Worm (Caenorhabditis elegans) whole organism, young adult: Measurements from ENCODE around the gene elo-1.

Experiments
- B0019.2 ChIP-seq: fragments of 200-800 bp; sonication (Bioruptor generic); conservative IDR thresholded peaks from 2 replicates; pipeline ENCODE4 v1.3.6; 2022; ENCODE audit warnings: missing genetic modification reagents, missing genetic modification characterization, missing compliant biosample characterization
- B0035.1 ChIP-seq: sonication (generic microtip); optimal IDR thresholded peaks from 2 replicates; lab custom pipeline; 2016; ENCODE audit warnings: missing genetic modification characterization, mild to moderate bottlenecking, missing compliant biosample characterization, missing genotype, missing genetic modification reagents
- C06A6.2 ChIP-seq: fragments of 200-800 bp; sonication (Bioruptor generic); conservative IDR thresholded peaks from 2 replicates; pipeline ENCODE4 v1.3.6; 2022; ENCODE audit warnings: missing genetic modification characterization, missing compliant biosample characterization
- C17E4.6 ChIP-seq: fragments of 200-800 bp; sonication (Bioruptor generic); IDR thresholded peaks from 2 replicates; pipeline ENCODE4 v1.3.6; 2022; ENCODE audit warnings: missing genetic modification reagents, missing genetic modification characterization, missing compliant biosample characterization
- F22D6.2 ChIP-seq: sonication (generic microtip); optimal IDR thresholded peaks from 2 replicates; lab custom pipeline; 2016; ENCODE audit warnings: mild to moderate bottlenecking, missing genetic modification characterization, missing compliant biosample characterization
- F33H1.4 ChIP-seq: fragments of 200-800 bp; sonication (Bioruptor generic); IDR thresholded peaks from 2 replicates; pipeline ENCODE4 v1.3.6; 2022; ENCODE audit warnings: missing genetic modification reagents, missing genetic modification characterization, missing compliant biosample characterization
- T26A5.8 ChIP-seq: sonication (generic microtip); optimal IDR thresholded peaks from 2 replicates; lab custom pipeline; 2016; ENCODE audit warnings: missing genetic modification characterization, missing compliant biosample characterization
- Y95B8A.8 ChIP-seq: fragments of 200-800 bp; sonication (Bioruptor generic); IDR thresholded peaks from 2 replicates; pipeline ENCODE4 v1.3.6; 2022; ENCODE audit warnings: missing genetic modification reagents, missing genetic modification characterization, missing compliant biosample characterization
- ZK185.1 ChIP-seq: sonication (generic microtip); optimal IDR thresholded peaks from 2 replicates; lab custom pipeline; 2016; ENCODE audit warnings: mild to moderate bottlenecking, missing genetic modification characterization, missing compliant biosample characterization; ENCODE audit not compliant: poor library complexity, severe bottlenecking
- ama-1 ChIP-seq, 3 experiments: fragments of 150-350 bp in 1 of 3; sonication (generic microtip) in 2 of 3; optimal IDR thresholded peaks; 2 replicates each; lab custom pipeline; 2014 to 2018; ENCODE audit warnings: missing biosample characterization in 2 of 3, missing genetic modification characterization in 2 of 3, missing genetic modification reagents in 2 of 3
- aptf-3 ChIP-seq: fragments of 200-800 bp; sonication (Bioruptor generic); IDR thresholded peaks from 2 replicates; pipeline ENCODE4 v1.3.6; 2022; ENCODE audit warnings: missing genetic modification characterization, missing compliant biosample characterization
- attf-5 ChIP-seq: fragments of 200-800 bp; sonication (Bioruptor generic); optimal IDR thresholded peaks from 2 replicates; lab custom pipeline; 2018; ENCODE audit warnings: mild to moderate bottlenecking, missing genetic modification characterization, missing compliant biosample characterization
- bed-2 ChIP-seq: fragments of 200-800 bp; sonication (Bioruptor generic); IDR thresholded peaks from 2 replicates; pipeline ENCODE4 v1.3.6; 2022; ENCODE audit warnings: missing genetic modification reagents, missing genetic modification characterization, missing compliant biosample characterization
- ceh-40 ChIP-seq: fragments of 200-800 bp; sonication (Bioruptor generic); IDR thresholded peaks from 2 replicates; pipeline ENCODE4 v1.3.6; 2022; ENCODE audit warnings: missing genetic modification characterization, missing compliant biosample characterization
- ceh-79 ChIP-seq: sonication (generic microtip); optimal IDR thresholded peaks from 2 replicates; lab custom pipeline; 2017; ENCODE audit warnings: mild to moderate bottlenecking, missing genetic modification characterization, missing compliant biosample characterization
- chd-7 ChIP-seq: sonication (generic microtip); optimal IDR thresholded peaks from 2 replicates; lab custom pipeline; 2016; ENCODE audit warnings: mild to moderate bottlenecking, missing genetic modification characterization, moderate library complexity, missing compliant biosample characterization
- die-1 ChIP-seq: sonication (generic microtip); optimal IDR thresholded peaks from 2 replicates; lab custom pipeline; 2016; ENCODE audit warnings: missing genotype, mild to moderate bottlenecking, missing genetic modification characterization, missing compliant biosample characterization
- dox-1 ChIP-seq: fragments of 200-800 bp; sonication (Bioruptor generic); IDR thresholded peaks from 2 replicates; pipeline ENCODE4 v1.3.6; 2022; ENCODE audit warnings: missing genetic modification reagents, missing genetic modification characterization, missing compliant biosample characterization
- efl-1 ChIP-seq: fragments of 150-350 bp; optimal IDR thresholded peaks from 2 replicates; lab custom pipeline; 2014; ENCODE audit warnings: missing biosample characterization, missing genetic modification reagents, missing genetic modification characterization
- hlh-12 ChIP-seq: sonication (generic microtip); optimal IDR thresholded peaks from 2 replicates; lab custom pipeline; 2016; ENCODE audit warnings: missing genetic modification characterization, missing compliant biosample characterization
- hlh-26 ChIP-seq: fragments of 200-800 bp; sonication (Bioruptor generic); conservative IDR thresholded peaks from 2 replicates; pipeline ENCODE4 v1.3.6; 2022; ENCODE audit warnings: missing genetic modification reagents, missing genetic modification characterization, missing compliant biosample characterization
- hrde-1 ChIP-seq: sonication (generic microtip); optimal IDR thresholded peaks from 2 replicates; lab custom pipeline; 2016; ENCODE audit warnings: missing genetic modification characterization, mild to moderate bottlenecking, missing compliant biosample characterization, moderate library complexity, missing genotype, missing genetic modification reagents, borderline replicate concordance
- hsf-1 ChIP-seq: fragments of 200-800 bp; sonication (Bioruptor generic); IDR thresholded peaks from 2 replicates; pipeline ENCODE4 v1.3.6; 2022; ENCODE audit warnings: missing genetic modification reagents, missing genetic modification characterization, missing compliant biosample characterization
- let-607 ChIP-seq, 2 experiments: fragments of 200-800 bp in 1 of 2; sonication (Bioruptor generic) in 1 of 2; sonication (generic microtip) in 1 of 2; optimal IDR thresholded peaks; 2 replicates each; lab custom pipeline; 2016 to 2018; ENCODE audit warnings: mild to moderate bottlenecking in 2 of 2, missing compliant biosample characterization in 2 of 2, missing genetic modification characterization in 2 of 2, moderate library complexity in 2 of 2, missing genotype in 1 of 2
- lin-40 ChIP-seq: sonication (generic microtip); optimal IDR thresholded peaks from 2 replicates; lab custom pipeline; 2016; ENCODE audit warnings: missing genetic modification characterization, mild to moderate bottlenecking, missing compliant biosample characterization, missing genotype, missing genetic modification reagents
- lin-54 ChIP-seq: fragments of 200-800 bp; sonication (Bioruptor generic); optimal IDR thresholded peaks from 2 replicates; lab custom pipeline; 2018; ENCODE audit warnings: mild to moderate bottlenecking, missing genetic modification characterization, missing compliant biosample characterization
- madf-8 ChIP-seq: fragments of 200-800 bp; sonication (Bioruptor generic); conservative IDR thresholded peaks from 2 replicates; pipeline ENCODE4 v1.3.6; 2022; ENCODE audit warnings: missing genetic modification reagents, missing genetic modification characterization, missing compliant biosample characterization
- nfya-2 ChIP-seq: fragments of 200-800 bp; sonication (Bioruptor generic); IDR thresholded peaks from 2 replicates; pipeline ENCODE4 v1.3.6; 2022; ENCODE audit warnings: missing genetic modification reagents, missing genetic modification characterization, missing compliant biosample characterization
- nfyb-1 ChIP-seq: fragments of 200-800 bp; sonication (Bioruptor generic); IDR thresholded peaks from 2 replicates; pipeline ENCODE4 v1.3.6; 2022; ENCODE audit warnings: missing genetic modification reagents, missing genetic modification characterization, missing compliant biosample characterization
- nhr-90 ChIP-seq: sonication (generic microtip); optimal IDR thresholded peaks from 2 replicates; lab custom pipeline; 2016; ENCODE audit warnings: missing genotype, mild to moderate bottlenecking, missing genetic modification characterization, missing compliant biosample characterization
- pha-4 ChIP-seq: fragments of 150-350 bp; sonication (generic microtip); optimal IDR thresholded peaks from 2 replicates; lab custom pipeline; 2014; ENCODE audit warnings: missing biosample characterization, missing genetic modification reagents, missing genetic modification characterization
- rec-8 ChIP-seq, 2 experiments: sonication (generic microtip); optimal IDR thresholded peaks; 2 replicates each; lab custom pipeline; 2016; ENCODE audit warnings: mild to moderate bottlenecking in 2 of 2, missing genetic modification characterization in 2 of 2, missing genetic modification reagents in 2 of 2, missing genotype in 2 of 2, missing biosample characterization in 1 of 2, missing compliant biosample characterization in 1 of 2, moderate library complexity in 1 of 2
- rpc-1 ChIP-seq, 2 experiments: fragments of 150-350 bp in 1 of 2; sonication (generic microtip) in 1 of 2; optimal IDR thresholded peaks; 2 replicates each; lab custom pipeline; 2014 to 2018; ENCODE audit warnings: missing biosample characterization in 1 of 2, missing genetic modification characterization in 1 of 2, missing genetic modification reagents in 1 of 2, missing genotype in 1 of 2
- sdz-38 ChIP-seq: sonication (generic microtip); optimal IDR thresholded peaks from 2 replicates; lab custom pipeline; 2016; ENCODE audit warnings: missing genotype, missing genetic modification characterization, missing compliant biosample characterization
- sea-2 ChIP-seq: fragments of 200-800 bp; sonication (Bioruptor generic); IDR thresholded peaks from 2 replicates; pipeline ENCODE4 v1.3.6; 2022; ENCODE audit warnings: missing genetic modification characterization, missing compliant biosample characterization
- snpc-1.3 ChIP-seq: sonication (generic microtip); optimal IDR thresholded peaks from 2 replicates; lab custom pipeline; 2017; ENCODE audit warnings: missing genetic modification characterization, mild to moderate bottlenecking, missing compliant biosample characterization, antibody characterized with exemption, moderate library complexity, missing genotype, missing genetic modification reagents; ENCODE audit not compliant: insufficient read depth
- snpc-4 ChIP-seq, 5 experiments: fragments of 150-350 bp in 1 of 5; sonication (generic microtip) in 4 of 5; optimal IDR thresholded peaks; 2 replicates each; lab custom pipeline; 2014 to 2018; ENCODE audit warnings: missing genetic modification characterization in 5 of 5, missing biosample characterization in 3 of 5, antibody characterized with exemption in 2 of 5, mild to moderate bottlenecking in 2 of 5, missing compliant biosample characterization in 2 of 5, missing genotype in 2 of 5, moderate library complexity in 2 of 5, missing genetic modification reagents in 1 of 5
- somi-1 ChIP-seq: fragments of 200-800 bp; sonication (Bioruptor generic); optimal IDR thresholded peaks from 2 replicates; lab custom pipeline; 2018; ENCODE audit warnings: mild to moderate bottlenecking, missing genetic modification characterization, missing compliant biosample characterization
- tlf-1 ChIP-seq: fragments of 200-800 bp; sonication (Bioruptor generic); optimal IDR thresholded peaks from 2 replicates; lab custom pipeline; 2018; ENCODE audit warnings: mild to moderate bottlenecking, missing genetic modification characterization, missing compliant biosample characterization
- ztf-22 ChIP-seq: fragments of 200-800 bp; sonication (Bioruptor generic); optimal IDR thresholded peaks from 2 replicates; lab custom pipeline; 2018; ENCODE audit warnings: mild to moderate bottlenecking, missing genetic modification characterization, moderate library complexity, missing compliant biosample characterization
- ztf-25 ChIP-seq: fragments of 200-800 bp; sonication (Bioruptor generic); IDR thresholded peaks from 2 replicates; pipeline ENCODE4 v1.3.6; 2022; ENCODE audit warnings: missing genetic modification reagents, missing genetic modification characterization, missing compliant biosample characterization
- ztf-28 ChIP-seq: fragments of 200-800 bp; sonication (Bioruptor generic); IDR thresholded peaks from 2 replicates; pipeline ENCODE4 v1.3.6; 2022; ENCODE audit warnings: missing genetic modification reagents, missing genetic modification characterization, missing compliant biosample characterization

The elo-1 gene

ce11 chrIV:9525682-9526416 lies at the start of gene elo-1 (continued):
- TF ChIP-seq lin-54 (GFP tag; lab: Kevin White, UChicago) (peak; percentile 29), snpc-4 (GFP tag; optimal IDR thresholded peaks at IDR 0.05; lab: Kevin White, UChicago) (no peak), snpc-4 (tag; optimal IDR thresholded peaks at IDR 0.05; lab: Kevin White, UChicago) (peak in 1 of 4 experiments; percentile 26), rpc-1 (optimal IDR thresholded peaks at IDR 0.05; lab: Kevin White, UChicago) (no peak), rpc-1 (tag; optimal IDR thresholded peaks at IDR 0.05; lab: Kevin White, UChicago) (no peak), dox-1 (GFP tag; lab: Robert Waterston, UW) (peak; percentile 67), ceh-40 (GFP tag; lab: Robert Waterston, UW) (no peak), sea-2 (GFP tag; lab: Robert Waterston, UW) (no peak), C06A6.2 (GFP tag; lab: Robert Waterston, UW) (0 out of 2 replicates have a peak, but pooled peaks have one; percentile 52), sdz-38 (tag; lab: Kevin White, UChicago) (no peak), hlh-26 (GFP tag; lab: Robert Waterston, UW) (no peak), ztf-28 (GFP tag; lab: Robert Waterston, UW) (no peak), lin-40 (tag; lab: Kevin White, UChicago) (peak; percentile 51), nhr-90 (tag; lab: Kevin White, UChicago) (peak; percentile 5), nfyb-1 (peak; percentile 62; the same call in 1 of the 2 replicates), hsf-1 (GFP tag; lab: Robert Waterston, UW) (no peak)

- peak; percentile 92 for TF ChIP-seq ZK185.1 (tag; lab: Kevin White, UChicago)
- peak; percentile 88 for TF ChIP-seq hrde-1 (tag; lab: Kevin White, UChicago)
- TF ChIP-seq attf-5 (GFP tag; lab: Kevin White, UChicago) = no peak
- TF ChIP-seq ztf-22 (GFP tag; lab: Kevin White, UChicago) = peak; percentile 69
- peak; percentile 93 to 95 for TF ChIP-seq rec-8 (tag; optimal IDR thresholded peaks at IDR 0.05; lab: Kevin White, UChicago)
- TF ChIP-seq efl-1 (GFP tag; lab: Kevin White, UChicago) = no peak
- TF ChIP-seq die-1 (tag; lab: Kevin White, UChicago) = peak; percentile 97
- TF ChIP-seq Y95B8A.8 = no peak
- peak; percentile 96 for TF ChIP-seq aptf-3 (GFP tag; lab: Robert Waterston, UW)
- TF ChIP-seq B0035.1 (tag; lab: Kevin White, UChicago) = peak; percentile 68
- 0 out of 2 replicates have a peak, but pooled peaks have one; percentile 16 for TF ChIP-seq madf-8 (GFP tag; lab: Robert Waterston, UW)
- peak; percentile 96 for TF ChIP-seq snpc-1.3 (tag; lab: Kevin White, UChicago)
- no peak; the same call in 1 of the 2 replicates for TF ChIP-seq ztf-25 (GFP tag; lab: Robert Waterston, UW)
- TF ChIP-seq ceh-79 (tag; lab: Kevin White, UChicago) = peak; percentile 61
- peak; percentile 59 for TF ChIP-seq tlf-1 (GFP tag; lab: Kevin White, UChicago)
- TF ChIP-seq let-607 (tag; optimal IDR thresholded peaks at IDR 0.05; lab: Kevin White, UChicago) = peak; percentile 65 to 67
- TF ChIP-seq B0019.2 = 0 out of 2 replicates have a peak, but pooled peaks have one; percentile 37
- TF ChIP-seq hlh-12 (tag; lab: Kevin White, UChicago) = peak; percentile 90
- peak; percentile 93 for TF ChIP-seq T26A5.8 (tag; lab: Kevin White, UChicago)
- peak; percentile 75 for TF ChIP-seq lin-54 (GFP tag; lab: Kevin White, UChicago)
- no peak for TF ChIP-seq nfya-2 (GFP tag; lab: Robert Waterston, UW)
- peak; percentile 22 for TF ChIP-seq F22D6.2
- TF ChIP-seq chd-7 (tag; lab: Kevin White, UChicago) = no peak
- TF ChIP-seq pha-4 (tag; lab: Kevin White, UChicago) = no peak
- 0 out of 2 replicates have a peak, but pooled peaks have one; percentile 14 for TF ChIP-seq C17E4.6 (GFP tag; lab: Robert Waterston, UW)
- TF ChIP-seq F33H1.4 (GFP tag; lab: Robert Waterston, UW) = no peak
- no peak for TF ChIP-seq ama-1 (optimal IDR thresholded peaks at IDR 0.05; lab: Kevin White, UChicago)
- peak; percentile 74 to 96 for TF ChIP-seq ama-1 (GFP tag; optimal IDR thresholded peaks at IDR 0.05; lab: Kevin White, UChicago)
- peak; percentile 66 for TF ChIP-seq somi-1 (GFP tag; lab: Kevin White, UChicago)
- no peak for TF ChIP-seq bed-2 (GFP tag; lab: Robert Waterston, UW)
Measured at ce11 chrIV:9477135-9477928, 48.8 kb upstream of the elo-1 start, which contains the start of gene wrt-3. wrt-3 (minus strand) TSS chrIV:9477456.
